Worm (Caenorhabditis elegans) whole organism, late embryonic: Measurements from ENCODE around the gene K04C2.5.

ENCODE experiments used
- ets-4 ChIP-seq: sonication (generic microtip); optimal IDR thresholded peaks from 2 replicates; lab custom pipeline; 2016; ENCODE audit warnings: missing genetic modification characterization, missing compliant biosample characterization
- fax-1 ChIP-seq: sonication (generic microtip); optimal IDR thresholded peaks from 2 replicates; lab custom pipeline; 2016; ENCODE audit warnings: missing genotype, missing genetic modification characterization, missing compliant biosample characterization
- lim-6 ChIP-seq: sonication (generic microtip); optimal IDR thresholded peaks from 2 replicates; lab custom pipeline; 2016; ENCODE audit warnings: missing genetic modification characterization, missing compliant biosample characterization
- nfya-1 ChIP-seq: sonication (generic microtip); optimal IDR thresholded peaks from 2 replicates; lab custom pipeline; 2017; ENCODE audit warnings: missing genetic modification characterization, mild to moderate bottlenecking, missing compliant biosample characterization, antibody characterized with exemption, moderate library complexity

DNA sequence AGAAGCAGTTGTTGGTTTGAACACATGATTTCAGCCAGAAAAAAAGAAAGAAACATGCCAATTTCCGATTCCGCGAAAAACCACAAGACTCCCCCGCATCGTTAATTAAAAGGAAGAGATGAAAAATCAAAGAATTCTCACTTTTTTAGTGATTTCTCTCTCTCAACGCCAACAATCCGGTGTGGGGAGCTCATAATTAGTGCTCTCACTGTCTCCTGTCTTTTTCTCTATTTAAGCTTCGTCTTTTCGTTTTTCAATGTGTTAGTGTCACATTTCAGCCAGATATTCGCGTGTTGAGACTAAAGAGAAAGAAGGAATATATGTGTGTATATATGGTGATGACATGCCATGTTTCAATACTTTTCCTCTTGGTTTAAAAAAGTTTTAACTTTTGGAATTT lies 17.7 kb downstream of the K04C2.5 start:
- TF ChIP-seq lim-6 (tag; lab: Kevin White, UChicago) (no peak), ets-4 (no peak), nfya-1 (tag; lab: Kevin White, UChicago) (no peak), fax-1 (tag; lab: Kevin White, UChicago) (no peak)
